Fruit fly (Drosophila melanogaster) whole organism: Measurements from ENCODE around the gene pie.

ENCODE experiments used
- CG8478 ChIP-seq: fragments of >200 bp; optimal IDR thresholded peaks from 2 replicates; lab custom pipeline; 2018; ENCODE audit warnings: inconsistent platforms
- Dll ChIP-seq: fragments of >200 bp; optimal IDR thresholded peaks from 2 replicates; lab custom pipeline; 2017
- pan ChIP-seq: fragments of >200 bp; optimal IDR thresholded peaks from 2 replicates; lab custom pipeline; 2017
- psq ChIP-seq: fragments of >200 bp; optimal IDR thresholded peaks from 2 replicates; lab custom pipeline; 2017
- usp ChIP-seq: fragments of >200 bp; optimal IDR thresholded peaks from 2 replicates; lab custom pipeline; 2017; ENCODE audit warnings: missing biosample characterization, missing genetic modification characterization, mixed read lengths

- TF ChIP-seq pan (no peak), psq (lab: Kevin White, UChicago) (no peak), CG8478 (lab: Kevin White, UChicago) (no peak), usp (GFP tag; lab: Kevin White, UChicago) (no peak), Dll (lab: Kevin White, UChicago) (no peak)
Observed at dm6 chr2L:10405008-10405654, 17.4 kb downstream of the pie start, which contains the start of the genes CG17768, LSm-4 and Ir31a.
